Worm (Caenorhabditis elegans) whole organism, L3 larva: ENCODE data around the gene ckb-3.

Source experiments
- R02D3.7 ChIP-seq: fragments of 150-350 bp; optimal IDR thresholded peaks from 2 replicates; lab custom pipeline; 2014; ENCODE audit warnings: missing biosample characterization, missing genetic modification characterization
- ceh-28 ChIP-seq: fragments of 150-350 bp; optimal IDR thresholded peaks from 2 replicates; lab custom pipeline; 2014; ENCODE audit warnings: missing biosample characterization, missing genetic modification reagents, missing genetic modification characterization
- ceh-9 ChIP-seq: sonication (generic microtip); optimal IDR thresholded peaks from 2 replicates; lab custom pipeline; 2018; ENCODE audit warnings: missing biosample characterization, missing genetic modification characterization
- daf-12 ChIP-seq: fragments of 150-350 bp; optimal IDR thresholded peaks from 2 replicates; lab custom pipeline; 2014; ENCODE audit warnings: missing biosample characterization, missing genetic modification reagents, missing genetic modification characterization
- egl-27 ChIP-seq: sonication (generic microtip); optimal IDR thresholded peaks from 4 replicates; lab custom pipeline; 2017; ENCODE audit warnings: missing biosample characterization, missing genetic modification reagents, missing genetic modification characterization
- egl-5 ChIP-seq: fragments of 150-350 bp; optimal IDR thresholded peaks from 2 replicates; lab custom pipeline; 2017; ENCODE audit warnings: missing biosample characterization, missing genetic modification reagents, missing genetic modification characterization, inconsistent platforms
- elt-2 ChIP-seq: sonication (generic microtip); optimal IDR thresholded peaks from 2 replicates; lab custom pipeline; 2016; ENCODE audit warnings: missing genetic modification reagents, mild to moderate bottlenecking, missing genetic modification characterization, missing compliant biosample characterization
- elt-3 ChIP-seq, 3 experiments: fragments of 150-350 bp in 1 of 3; sonication (generic microtip) in 2 of 3; optimal IDR thresholded peaks; 2 replicates in 2 of 3; 4 replicates in 1 of 3; lab custom pipeline; 2014 to 2017; ENCODE audit warnings: missing biosample characterization in 3 of 3, missing genetic modification characterization in 3 of 3
- fkh-10 ChIP-seq: sonication (generic microtip); optimal IDR thresholded peaks from 2 replicates; lab custom pipeline; 2017; ENCODE audit warnings: missing biosample characterization, missing genetic modification reagents, missing genetic modification characterization
- fkh-2 ChIP-seq: fragments of 150-350 bp; optimal IDR thresholded peaks from 2 replicates; lab custom pipeline; 2014; ENCODE audit warnings: missing biosample characterization, missing genetic modification reagents, missing genetic modification characterization
- hmg-11 ChIP-seq: sonication (generic microtip); optimal IDR thresholded peaks from 2 replicates; lab custom pipeline; 2016; ENCODE audit warnings: missing genetic modification characterization, missing compliant biosample characterization
- jun-1 ChIP-seq: fragments of 150-350 bp; optimal IDR thresholded peaks from 2 replicates; lab custom pipeline; 2014; ENCODE audit warnings: missing biosample characterization, missing genetic modification reagents, missing genetic modification characterization
- lin-15B ChIP-seq: fragments of 150-350 bp; optimal IDR thresholded peaks from 2 replicates; lab custom pipeline; 2014; ENCODE audit warnings: missing biosample characterization, missing genetic modification characterization
- lsy-12 ChIP-seq: sonication (generic microtip); optimal IDR thresholded peaks from 2 replicates; lab custom pipeline; 2016; ENCODE audit warnings: mild to moderate bottlenecking, missing genetic modification characterization, missing compliant biosample characterization
- nfya-1 ChIP-seq: sonication (generic microtip); optimal IDR thresholded peaks from 2 replicates; lab custom pipeline; 2017; ENCODE audit warnings: missing genetic modification characterization, mild to moderate bottlenecking, missing compliant biosample characterization, antibody characterized with exemption, moderate library complexity; ENCODE audit not compliant: insufficient read depth
- nhr-11 ChIP-seq: fragments of 150-350 bp; optimal IDR thresholded peaks from 2 replicates; lab custom pipeline; 2014; ENCODE audit warnings: missing biosample characterization, missing genetic modification characterization
- nhr-12 ChIP-seq: fragments of 150-350 bp; optimal IDR thresholded peaks from 2 replicates; lab custom pipeline; 2014; ENCODE audit warnings: missing biosample characterization, missing genetic modification characterization
- nhr-23 ChIP-seq: fragments of 150-350 bp; optimal IDR thresholded peaks from 2 replicates; lab custom pipeline; 2014; ENCODE audit warnings: missing biosample characterization, missing genetic modification reagents, missing genetic modification characterization
- nhr-237 ChIP-seq: fragments of 150-350 bp; optimal IDR thresholded peaks from 2 replicates; lab custom pipeline; 2014; ENCODE audit warnings: missing biosample characterization, missing genetic modification characterization
- nhr-25 ChIP-seq: sonication (generic microtip); optimal IDR thresholded peaks from 2 replicates; lab custom pipeline; 2017; ENCODE audit warnings: missing biosample characterization, missing genetic modification characterization
- nhr-43 ChIP-seq: sonication (generic microtip); optimal IDR thresholded peaks from 2 replicates; lab custom pipeline; 2016; ENCODE audit warnings: mild to moderate bottlenecking, missing genetic modification characterization, missing compliant biosample characterization; ENCODE audit not compliant: poor library complexity, severe bottlenecking
- nhr-77 ChIP-seq: fragments of 150-350 bp; optimal IDR thresholded peaks from 2 replicates; lab custom pipeline; 2014; ENCODE audit warnings: missing biosample characterization, missing genetic modification characterization
- pha-4 ChIP-seq: fragments of 150-350 bp; optimal IDR thresholded peaks from 2 replicates; lab custom pipeline; 2014; ENCODE audit warnings: missing biosample characterization, missing genetic modification reagents, missing genetic modification characterization
- sea-2 ChIP-seq: fragments of 150-350 bp; sonication (generic microtip); optimal IDR thresholded peaks from 4 replicates; lab custom pipeline; 2014; ENCODE audit warnings: missing biosample characterization, missing genetic modification reagents, missing genetic modification characterization
- snpc-4 ChIP-seq: fragments of 150-350 bp; optimal IDR thresholded peaks from 2 replicates; lab custom pipeline; 2014; ENCODE audit warnings: missing biosample characterization, missing genetic modification characterization
- tbx-2 ChIP-seq: sonication (generic microtip); optimal IDR thresholded peaks from 2 replicates; lab custom pipeline; 2016; ENCODE audit warnings: mild to moderate bottlenecking, missing genetic modification characterization, missing compliant biosample characterization
- unc-39 ChIP-seq: sonication (generic microtip); optimal IDR thresholded peaks from 4 replicates; lab custom pipeline; 2017; ENCODE audit warnings: missing biosample characterization, missing genetic modification characterization
- unc-62 ChIP-seq: fragments of 150-350 bp; sonication (generic microtip); optimal IDR thresholded peaks from 4 replicates; lab custom pipeline; 2014; ENCODE audit warnings: missing biosample characterization, missing genetic modification reagents, missing genetic modification characterization
- zag-1 ChIP-seq: fragments of 150-350 bp; optimal IDR thresholded peaks from 2 replicates; lab custom pipeline; 2014; ENCODE audit warnings: missing biosample characterization, missing genetic modification characterization
- ztf-4 ChIP-seq: fragments of 150-350 bp; optimal IDR thresholded peaks from 2 replicates; lab custom pipeline; 2014; ENCODE audit warnings: missing biosample characterization, missing genetic modification characterization

Gene ckb-3

ce11 chrIII:4372894-4373293 is 2.2 kb downstream of the ckb-3 start:
- TF ChIP-seq pha-4 (tag; lab: Kevin White, UChicago) (peak; percentile 24), nhr-237 (tag; lab: Kevin White, UChicago) (no peak)

DNA sequence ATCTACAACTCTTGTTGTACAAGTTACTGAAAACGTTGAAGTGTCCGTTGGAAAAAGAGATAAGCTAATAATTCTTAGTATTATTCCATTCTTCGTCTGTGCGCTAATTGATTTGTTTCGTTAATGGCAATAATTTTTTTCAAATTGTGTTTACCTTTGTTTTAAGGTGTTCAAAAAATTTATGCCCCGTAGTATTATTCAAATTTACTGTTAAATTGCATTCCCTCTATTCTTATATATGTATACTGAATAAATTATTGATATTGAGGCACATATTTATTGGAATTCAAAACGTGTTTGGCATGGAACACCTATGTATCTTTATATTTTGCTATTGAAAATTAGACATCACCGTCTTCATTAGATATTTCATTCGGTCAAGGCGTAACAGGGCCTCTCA is 4.2 kb downstream of the ckb-3 start, which contains the start of gene pals-26:
Gene pals-26 (plus strand): TSS at position 301 of the 400 bp plus-strand sequence.
- TF ChIP-seq nhr-43 (tag; lab: Kevin White, UChicago) = no peak
- TF ChIP-seq nhr-12 (tag; lab: Kevin White, UChicago) = no peak
- TF ChIP-seq unc-62 (GFP tag; lab: Kevin White, UChicago) = no peak
- TF ChIP-seq lin-15B (tag; lab: Kevin White, UChicago) = no peak
- TF ChIP-seq elt-2 (tag; lab: Kevin White, UChicago) = no peak
- TF ChIP-seq sea-2 = no peak
- no peak for TF ChIP-seq zag-1 (tag; lab: Kevin White, UChicago)
- TF ChIP-seq, all 47 proteins: peak for 0

DNA sequence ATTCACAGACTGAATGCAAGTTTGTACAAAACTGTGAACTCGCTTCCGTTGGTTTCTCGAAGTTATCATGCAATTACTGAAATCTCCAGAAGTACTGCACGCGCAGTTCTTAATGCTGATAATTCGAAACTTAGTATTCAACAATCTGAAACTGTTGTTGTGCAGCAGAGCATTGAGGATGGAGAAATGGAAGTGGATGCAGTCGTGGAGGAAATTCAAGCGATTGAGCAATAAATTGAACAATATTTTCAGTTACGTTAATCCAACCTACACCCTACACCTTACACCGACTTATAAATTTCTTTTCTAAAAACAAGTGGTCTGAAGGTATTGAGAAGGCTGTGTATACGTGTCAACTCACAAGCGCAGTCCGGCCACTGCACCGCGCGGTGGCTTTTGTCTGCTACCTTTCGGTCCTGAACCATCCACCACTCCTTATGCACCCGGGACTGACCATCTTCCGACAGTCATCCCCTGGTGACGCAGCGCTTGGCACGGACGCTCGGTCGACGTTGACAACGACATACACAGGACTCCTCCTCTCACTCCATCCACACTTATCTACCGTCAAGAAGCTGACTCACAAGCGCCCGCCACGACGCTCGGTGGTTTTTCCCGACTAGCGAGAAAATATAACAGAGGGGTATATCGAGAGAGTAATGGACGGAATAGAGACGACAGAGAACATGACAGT is 8.1 kb downstream of the ckb-3 start:
- TF ChIP-seq nhr-25 (peak; percentile 67), pha-4 (tag; lab: Kevin White, UChicago) (peak; percentile 29), nhr-77 (peak; percentile 49), nhr-23 (tag; lab: Kevin White, UChicago) (peak; percentile 54), hmg-11 (tag; lab: Kevin White, UChicago) (peak; percentile 68), elt-3 (tag; optimal IDR thresholded peaks at IDR 0.05; lab: Kevin White, UChicago) (peak in 1 of 3 experiments; percentile 16), jun-1 (tag; lab: Kevin White, UChicago) (peak; percentile 9), lsy-12 (tag; lab: Kevin White, UChicago) (peak; percentile 44), elt-2 (tag; lab: Kevin White, UChicago) (peak; percentile 40), tbx-2 (tag; lab: Kevin White, UChicago) (peak; percentile 29), nfya-1 (tag; lab: Kevin White, UChicago) (peak; percentile 34), nhr-43 (tag; lab: Kevin White, UChicago) (peak; percentile 54), ztf-4 (tag; lab: Kevin White, UChicago) (peak; percentile 63)

ce11 chrIII:4379717-4380116 is 9.0 kb downstream of the ckb-3 start, which contains the start of gene B0284.3:
Gene B0284.3, minus strand, starts transcription at chrIII:4379817.
- TF ChIP-seq nhr-77 = no peak
- no peak for TF ChIP-seq jun-1 (tag; lab: Kevin White, UChicago)
- no peak for TF ChIP-seq R02D3.7 (tag; lab: Kevin White, UChicago)
- TF ChIP-seq fkh-2 = no peak
- TF ChIP-seq snpc-4 (tag; lab: Kevin White, UChicago) = no peak
- no peak for TF ChIP-seq ceh-28 (tag; lab: Kevin White, UChicago)
- TF ChIP-seq pha-4 (tag; lab: Kevin White, UChicago) = no peak
- no peak for TF ChIP-seq fkh-10
- TF ChIP-seq zag-1 (tag; lab: Kevin White, UChicago) = no peak
- TF ChIP-seq egl-27 = no peak
- TF ChIP-seq ceh-9 (tag; lab: Kevin White, UChicago) = no peak

DNA sequence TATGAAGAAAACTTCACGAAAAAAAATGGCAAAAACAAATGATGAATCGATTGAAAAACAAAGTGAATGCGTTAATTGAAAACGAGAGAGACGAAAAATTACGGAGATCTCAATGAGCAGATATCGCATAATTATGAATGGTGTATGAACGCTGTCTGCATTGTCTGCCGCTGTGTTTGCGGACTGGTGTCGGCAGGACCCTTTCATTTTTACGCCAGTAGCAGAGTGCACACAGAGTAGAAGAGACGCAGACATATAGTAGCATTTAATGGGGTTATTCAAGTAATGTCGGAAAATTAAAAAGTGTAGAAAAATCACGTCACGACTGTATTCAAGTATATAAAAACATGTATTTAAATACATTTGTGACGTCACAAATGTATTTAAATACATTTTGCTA is 10.2 kb downstream of the ckb-3 start:
- TF ChIP-seq egl-5 (peak; percentile 31), fkh-2 (no peak), snpc-4 (tag; lab: Kevin White, UChicago) (peak; percentile 27), daf-12 (no peak), nfya-1 (tag; lab: Kevin White, UChicago) (peak; percentile 49), unc-62 (GFP tag; lab: Kevin White, UChicago) (no peak), lin-15B (tag; lab: Kevin White, UChicago) (peak; percentile 37)

ce11 chrIII:4381343-4381742 is 10.7 kb downstream of the ckb-3 start, which contains the start of gene pals-27:
Gene pals-27, plus strand, starts transcription at chrIII:4381643.
- TF ChIP-seq ceh-28 (tag; lab: Kevin White, UChicago) (no peak), nhr-11 (tag; lab: Kevin White, UChicago) (no peak), R02D3.7 (tag; lab: Kevin White, UChicago) (no peak), ztf-4 (tag; lab: Kevin White, UChicago) (no peak), unc-39 (no peak)
- TF ChIP-seq, all 47 proteins: peak for 0
